Fruit fly (Drosophila melanogaster) whole organism, embryonic: Measurements from ENCODE around the gene phtm.

Experiments
- Abd-B ChIP-seq: fragments of 200-800 bp; sonication (Bioruptor generic); optimal IDR thresholded peaks from 2 replicates; lab custom pipeline; 2018; ENCODE audit warnings: missing biosample characterization, mild to moderate bottlenecking, missing genetic modification characterization, moderate library complexity
- Atf-2 ChIP-seq: fragments of 200-800 bp; sonication (Bioruptor generic); optimal IDR thresholded peaks from 2 replicates; lab custom pipeline; 2016; ENCODE audit warnings: missing biosample characterization, missing genetic modification characterization
- Bgb ChIP-seq: fragments of 200-800 bp; sonication (Bioruptor generic); IDR thresholded peaks from 2 replicates; pipeline ENCODE4 v1.3.6; 2022; ENCODE audit warnings: missing biosample characterization, missing genetic modification characterization; ENCODE audit not compliant: partially characterized antibody
- CG10431 ChIP-seq: fragments of 200-800 bp; sonication (Bioruptor generic); optimal IDR thresholded peaks from 3 replicates; lab custom pipeline; 2018; ENCODE audit warnings: missing biosample characterization, mild to moderate bottlenecking, missing genetic modification characterization
- CG10462 ChIP-seq: fragments of 200-800 bp; sonication (Bioruptor generic); optimal IDR thresholded peaks from 2 replicates; lab custom pipeline; 2016; ENCODE audit warnings: missing biosample characterization, missing genetic modification characterization
- CG10543 ChIP-seq: fragments of 200-800 bp; sonication (Bioruptor generic); optimal IDR thresholded peaks from 3 replicates; lab custom pipeline; 2017; ENCODE audit warnings: missing biosample characterization, mild to moderate bottlenecking, missing genetic modification characterization, moderate library complexity
- CG11504 ChIP-seq: fragments of 200-800 bp; sonication (Bioruptor generic); optimal IDR thresholded peaks from 3 replicates; lab custom pipeline; 2019; ENCODE audit warnings: missing biosample characterization, mild to moderate bottlenecking, missing genetic modification characterization, moderate library complexity
- CG11696 ChIP-seq: fragments of 200-800 bp; sonication (Bioruptor generic); IDR thresholded peaks from 2 replicates; pipeline ENCODE4 v1.3.6; 2022; ENCODE audit warnings: missing biosample characterization, missing genetic modification characterization
- CG12155 ChIP-seq: fragments of 200-800 bp; sonication (Bioruptor generic); optimal IDR thresholded peaks from 3 replicates; lab custom pipeline; 2016; ENCODE audit warnings: missing biosample characterization, missing genetic modification characterization
- CG1233 ChIP-seq: fragments of 200-800 bp; sonication (Bioruptor generic); optimal IDR thresholded peaks from 4 replicates; lab custom pipeline; 2018; ENCODE audit warnings: missing biosample characterization, mild to moderate bottlenecking, missing genetic modification characterization
- CG12942 ChIP-seq: fragments of 200-800 bp; sonication (Bioruptor generic); optimal IDR thresholded peaks from 3 replicates; lab custom pipeline; 2016; ENCODE audit warnings: missing biosample characterization, missing genetic modification characterization
- CG13894 ChIP-seq: fragments of 200-800 bp; sonication (Bioruptor generic); optimal IDR thresholded peaks from 3 replicates; lab custom pipeline; 2018; ENCODE audit warnings: missing biosample characterization, mild to moderate bottlenecking, missing genetic modification characterization, moderate library complexity
- CG14965 ChIP-seq: fragments of 200-800 bp; sonication (Bioruptor generic); optimal IDR thresholded peaks from 2 replicates; lab custom pipeline; 2016; ENCODE audit warnings: missing biosample characterization, missing genetic modification characterization, borderline replicate concordance
- CG15514 ChIP-seq: fragments of 200-800 bp; sonication (Bioruptor generic); optimal IDR thresholded peaks from 3 replicates; lab custom pipeline; 2017; ENCODE audit warnings: missing biosample characterization, missing genetic modification characterization, mild to moderate bottlenecking, moderate library complexity, missing genetic modification reagents
- CG18619 ChIP-seq: fragments of 200-800 bp; sonication (Bioruptor generic); optimal IDR thresholded peaks from 3 replicates; lab custom pipeline; 2017; ENCODE audit warnings: missing biosample characterization, mild to moderate bottlenecking, missing genetic modification characterization
- CG2889 ChIP-seq: fragments of 200-800 bp; sonication (Bioruptor generic); IDR thresholded peaks from 3 replicates; pipeline ENCODE4 v1.3.6; 2022; ENCODE audit warnings: missing biosample characterization, missing genetic modification characterization
- CG31441 ChIP-seq: fragments of 200-800 bp; sonication (Bioruptor generic); IDR thresholded peaks from 2 replicates; pipeline ENCODE4 v1.3.6; 2022; ENCODE audit warnings: missing biosample characterization, missing genetic modification characterization
- CG34376 ChIP-seq: fragments of 200-800 bp; sonication (Bioruptor generic); optimal IDR thresholded peaks from 2 replicates; lab custom pipeline; 2018; ENCODE audit warnings: missing biosample characterization, mild to moderate bottlenecking, missing genetic modification characterization
- CG42726 ChIP-seq: fragments of 200-800 bp; sonication (Bioruptor generic); IDR thresholded peaks from 2 replicates; pipeline ENCODE4 v1.3.6; 2022; ENCODE audit warnings: missing biosample characterization, missing genetic modification characterization; ENCODE audit not compliant: partially characterized antibody
- CG6683 ChIP-seq: fragments of 200-800 bp; sonication (Bioruptor generic); optimal IDR thresholded peaks from 2 replicates; lab custom pipeline; 2017; ENCODE audit warnings: missing biosample characterization, mild to moderate bottlenecking, missing genetic modification characterization, missing genetic modification reagents
- CG7372 ChIP-seq: fragments of 200-800 bp; sonication (Bioruptor generic); IDR thresholded peaks from 2 replicates; pipeline ENCODE4 v1.3.6; 2022; ENCODE audit warnings: missing biosample characterization, missing genetic modification characterization
- CG8478 ChIP-seq: fragments of >200 bp; optimal IDR thresholded peaks from 2 replicates; lab custom pipeline; 2018
- CG9932 ChIP-seq: fragments of 200-800 bp; sonication (Bioruptor generic); IDR thresholded peaks from 2 replicates; pipeline ENCODE4 v1.3.6; 2022; ENCODE audit warnings: missing biosample characterization, missing genetic modification characterization
- CTCF ChIP-seq: fragments of 200-800 bp; sonication (Bioruptor generic); optimal IDR thresholded peaks from 2 replicates; lab custom pipeline; 2017; ENCODE audit warnings: missing biosample characterization, mild to moderate bottlenecking, missing genetic modification characterization, moderate library complexity
- D19B ChIP-seq: fragments of 200-800 bp; sonication (Bioruptor generic); optimal IDR thresholded peaks from 2 replicates; lab custom pipeline; 2017; ENCODE audit warnings: missing biosample characterization, mild to moderate bottlenecking, missing genetic modification characterization
- Kr ChIP-seq: fragments of 200-800 bp; sonication (Bioruptor generic); optimal IDR thresholded peaks from 2 replicates; lab custom pipeline; 2017; ENCODE audit warnings: missing biosample characterization, mild to moderate bottlenecking, missing genetic modification characterization
- MESR4 ChIP-seq: fragments of 200-800 bp; sonication (Bioruptor generic); optimal IDR thresholded peaks from 2 replicates; lab custom pipeline; 2018; ENCODE audit warnings: missing biosample characterization, mild to moderate bottlenecking, missing genetic modification characterization, moderate library complexity
- Myb ChIP-seq: fragments of 200-800 bp; sonication (Bioruptor generic); optimal IDR thresholded peaks from 2 replicates; lab custom pipeline; 2016; ENCODE audit warnings: missing biosample characterization, missing genetic modification characterization
- Oaz ChIP-seq: fragments of 200-800 bp; sonication (Bioruptor generic); IDR thresholded peaks from 2 replicates; pipeline ENCODE4 v1.3.6; 2022; ENCODE audit warnings: missing biosample characterization, missing genetic modification characterization
- Six4 ChIP-seq: fragments of 200-800 bp; sonication (Bioruptor generic); optimal IDR thresholded peaks from 2 replicates; lab custom pipeline; 2016; ENCODE audit warnings: missing biosample characterization, missing genetic modification characterization
- Trl ChIP-seq, 3 experiments: fragments of >200 bp in 2 of 3; fragments of 200-800 bp in 1 of 3; sonication (Bioruptor generic) in 1 of 3; optimal IDR thresholded peaks; 2 replicates in 1 of 3; 3 replicates in 2 of 3; lab custom pipeline; 2016 to 2017; ENCODE audit warnings: missing biosample characterization in 1 of 3, missing genetic modification characterization in 1 of 3
- Xbp1 ChIP-seq: fragments of 200-800 bp; sonication (Bioruptor generic); optimal IDR thresholded peaks from 3 replicates; lab custom pipeline; 2016; ENCODE audit warnings: missing biosample characterization, mild to moderate bottlenecking, missing genetic modification characterization
- bigmax ChIP-seq: fragments of 200-800 bp; sonication (Bioruptor generic); optimal IDR thresholded peaks from 2 replicates; lab custom pipeline; 2018; ENCODE audit warnings: missing biosample characterization, mild to moderate bottlenecking, missing genetic modification characterization
- bowl ChIP-seq: fragments of 200-800 bp; sonication (Bioruptor generic); IDR thresholded peaks from 2 replicates; pipeline ENCODE4 v1.3.6; 2022; ENCODE audit warnings: missing biosample characterization, missing genetic modification characterization
- btn ChIP-seq: fragments of 200-800 bp; sonication (Bioruptor generic); optimal IDR thresholded peaks from 2 replicates; lab custom pipeline; 2016; ENCODE audit warnings: missing biosample characterization, missing genetic modification characterization
- dati ChIP-seq: fragments of 200-800 bp; sonication (Bioruptor generic); IDR thresholded peaks from 2 replicates; pipeline ENCODE4 v1.3.6; 2022; ENCODE audit warnings: missing biosample characterization, missing genetic modification characterization
- eve ChIP-seq, 2 experiments: fragments of >200 bp; optimal IDR thresholded peaks; 2 replicates each; lab custom pipeline; 2017; ENCODE audit warnings: missing biosample characterization in 2 of 2, missing genetic modification characterization in 2 of 2
- gcm ChIP-seq: fragments of 200-800 bp; sonication (Bioruptor generic); optimal IDR thresholded peaks from 2 replicates; lab custom pipeline; 2019; ENCODE audit warnings: missing biosample characterization, mild to moderate bottlenecking, missing genetic modification characterization, moderate library complexity
- gcm2 ChIP-seq: fragments of 200-800 bp; sonication (Bioruptor generic); optimal IDR thresholded peaks from 2 replicates; lab custom pipeline; 2016; ENCODE audit warnings: missing biosample characterization, missing genetic modification characterization
- gsb-n ChIP-seq: fragments of 200-800 bp; sonication (Bioruptor generic); optimal IDR thresholded peaks from 3 replicates; lab custom pipeline; 2018; ENCODE audit warnings: missing biosample characterization, mild to moderate bottlenecking, missing genetic modification characterization
- gt ChIP-seq: fragments of 200-800 bp; sonication (Bioruptor generic); IDR thresholded peaks from 2 replicates; pipeline ENCODE4 v1.3.6; 2022; ENCODE audit warnings: missing biosample characterization, missing genetic modification characterization
- ken ChIP-seq: fragments of 200-800 bp; sonication (Bioruptor generic); IDR thresholded peaks from 3 replicates; pipeline ENCODE4 v1.3.6; 2022; ENCODE audit warnings: missing biosample characterization, missing genetic modification characterization
- knrl ChIP-seq: fragments of 200-800 bp; sonication (Bioruptor generic); IDR thresholded peaks from 3 replicates; pipeline ENCODE4 v1.3.6; 2022; ENCODE audit warnings: missing biosample characterization, missing genetic modification characterization; ENCODE audit not compliant: partially characterized antibody
- nom ChIP-seq: fragments of 200-800 bp; sonication (Bioruptor generic); optimal IDR thresholded peaks from 2 replicates; lab custom pipeline; 2017; ENCODE audit warnings: missing biosample characterization, missing genetic modification characterization, mild to moderate bottlenecking, moderate library complexity, missing genetic modification reagents
- pzg ChIP-seq: fragments of 200-800 bp; sonication (Bioruptor generic); optimal IDR thresholded peaks from 3 replicates; lab custom pipeline; 2018; ENCODE audit warnings: missing biosample characterization, mild to moderate bottlenecking, missing genetic modification characterization, moderate library complexity
- sens ChIP-seq: fragments of 200-800 bp; sonication (Bioruptor generic); peaks from one replicate; lab custom pipeline; 2016; ENCODE audit warnings: missing biosample characterization, missing genetic modification characterization
- slou ChIP-seq: fragments of 200-800 bp; sonication (Bioruptor generic); optimal IDR thresholded peaks from 3 replicates; lab custom pipeline; 2016; ENCODE audit warnings: missing biosample characterization, missing genetic modification characterization
- sob ChIP-seq: fragments of 200-800 bp; sonication (Bioruptor generic); IDR thresholded peaks from 2 replicates; pipeline ENCODE4 v1.3.6; 2022; ENCODE audit warnings: missing biosample characterization, missing genetic modification characterization
- vnd ChIP-seq: fragments of 200-800 bp; sonication (Bioruptor generic); IDR thresholded peaks from 3 replicates; pipeline ENCODE4 v1.3.6; 2022; ENCODE audit warnings: missing biosample characterization, missing genetic modification characterization; ENCODE audit not compliant: partially characterized antibody
- wek ChIP-seq: fragments of 200-800 bp; sonication (Bioruptor generic); optimal IDR thresholded peaks from 3 replicates; lab custom pipeline; 2018; ENCODE audit warnings: missing biosample characterization, mild to moderate bottlenecking, missing genetic modification characterization, moderate library complexity
- wor ChIP-seq: fragments of 200-800 bp; sonication (Bioruptor generic); IDR thresholded peaks from 2 replicates; pipeline ENCODE4 v1.3.6; 2022; ENCODE audit warnings: missing biosample characterization, missing genetic modification characterization

phtm gene

dm6 chrX:18644890-18645289 lies 40.7 kb upstream of the phtm start (continued):
- TF ChIP-seq CG10543 (GFP tag; lab: Kevin White, UChicago) (peak; percentile 79), Kr (no peak), CG10431 (peak; percentile 50), btn (GFP tag; lab: Kevin White, UChicago) (peak; percentile 58), D19B (GFP tag; lab: Kevin White, UChicago) (peak; percentile 58), CG12155 (GFP tag; lab: Kevin White, UChicago) (peak; percentile 58), CG15514 (peak; percentile 76), Abd-B (GFP tag; lab: Kevin White, UChicago) (no peak), slou (GFP tag; lab: Kevin White, UChicago) (no peak), bigmax (GFP tag; lab: Kevin White, UChicago) (no peak), gt (GFP tag; lab: Robert Waterston, UW) (peak; percentile 53; the same call in 1 of the 2 replicates), CG1233 (GFP tag; lab: Kevin White, UChicago) (peak; percentile 75), CTCF (GFP tag; lab: Kevin White, UChicago) (peak; percentile 52), CG2889 (GFP tag; lab: Robert Waterston, UW) (0 out of 3 replicates have a peak, but pooled peaks have one; percentile 21), Myb (peak; percentile 48), gcm (GFP tag; lab: Kevin White, UChicago) (peak; percentile 77), gcm2 (GFP tag; lab: Kevin White, UChicago) (no peak), CG8478 (lab: Kevin White, UChicago) (no peak), CG34376 (GFP tag; lab: Kevin White, UChicago) (peak; percentile 57), Bgb (no peak), CG9932 (GFP tag; lab: Robert Waterston, UW) (peak; percentile 63), CG42726 (no peak), Six4 (peak; percentile 76), Atf-2 (GFP tag; lab: Kevin White, UChicago) (peak; percentile 22), CG7372 (GFP tag; lab: Robert Waterston, UW) (peak; percentile 60; the same call in 1 of the 2 replicates), wek (peak; percentile 49), sob (peak; percentile 79), eve (GFP tag; optimal IDR thresholded peaks at IDR 0.05; lab: Kevin White, UChicago) (no peak), nom (GFP tag; lab: Kevin White, UChicago) (peak; percentile 31), CG31441 (GFP tag; lab: Robert Waterston, UW) (peak; percentile 80), ken (GFP tag; lab: Robert Waterston, UW) (peak; percentile 76), CG10462 (GFP tag; lab: Kevin White, UChicago) (peak; percentile 58), Xbp1 (peak; percentile 85), pzg (GFP tag; lab: Kevin White, UChicago) (no peak), MESR4 (GFP tag; lab: Kevin White, UChicago) (peak; percentile 20), CG18619 (GFP tag; lab: Kevin White, UChicago) (peak; percentile 72), CG14965 (GFP tag; lab: Kevin White, UChicago) (no peak), knrl (GFP tag; lab: Robert Waterston, UW) (no peak), Oaz (peak; percentile 30; the same call in 1 of the 2 replicates), CG11696 (GFP tag; lab: Robert Waterston, UW) (0 out of 2 replicates have a peak, but pooled peaks have one; percentile 16), CG12942 (GFP tag; lab: Kevin White, UChicago) (peak; percentile 62), bowl (GFP tag; lab: Robert Waterston, UW) (peak; percentile 20; the same call in 1 of the 2 replicates), sens (GFP tag; lab: Kevin White, UChicago) (peak; percentile 96), dati (no peak), gsb-n (tag; lab: Kevin White, UChicago) (peak; percentile 70), CG11504 (tag; lab: Kevin White, UChicago) (peak; percentile 89), Trl (optimal IDR thresholded peaks at IDR 0.05; lab: Kevin White, UChicago) (no peak), Trl (GFP tag; optimal IDR thresholded peaks at IDR 0.05; lab: Kevin White, UChicago) (peak; percentile 75), CG6683 (GFP tag; lab: Kevin White, UChicago) (peak; percentile 67), wor (peak; percentile 59), vnd (GFP tag; lab: Robert Waterston, UW) (no peak), CG13894 (tag; lab: Kevin White, UChicago) (peak; percentile 70)
